Worm (Caenorhabditis elegans): ENCODE measurements around the gene C33C12.7.

- TF ChIP-seq unc-62 (GFP tag; optimal IDR thresholded peaks at IDR 0.05) (no peak), cnd-1 (tag; optimal IDR thresholded peaks at IDR 0.05) (no peak), elt-1 (tag; optimal IDR thresholded peaks at IDR 0.05; ENCODE audit: borderline replicate concordance, insufficient read depth) (no peak), ceh-39 (tag; optimal IDR thresholded peaks at IDR 0.05) (no peak), pha-4 (tag; optimal IDR thresholded peaks at IDR 0.05) (no peak), lin-13 (tag; optimal IDR thresholded peaks at IDR 0.05) (peak; percentile 34), ces-1 (GFP tag; optimal IDR thresholded peaks at IDR 0.05) (no peak), ztf-11 (tag; optimal IDR thresholded peaks at IDR 0.05) (no peak), unc-39 (tag; optimal IDR thresholded peaks at IDR 0.05) (no peak), ceh-83 (GFP tag; optimal IDR thresholded peaks at IDR 0.05) (peak; percentile 14), M03D4.4 (tag; optimal IDR thresholded peaks at IDR 0.05) (no peak), mep-1 (tag; optimal IDR thresholded peaks at IDR 0.05) (peak; percentile 85), nhr-2 (tag; optimal IDR thresholded peaks at IDR 0.05) (no peak)
Observed at ce11 chrII:2204077-2204476, 28.8 kb upstream of the C33C12.7 start, which contains the start of gene Y59C2A.2.

Measured in whole organism, mixed stage, embryonic.